Fruit fly (Drosophila melanogaster) whole organism, adult: ENCODE measurements around the gene flr.
A peak's percentile ranks its signal among the peaks of the same experiment; 100 is the strongest.

Experiments used
- CG11617 ChIP-seq: fragments of 200-800 bp; sonication (Bioruptor generic); optimal IDR thresholded peaks from 2 replicates; lab custom pipeline; 2017; ENCODE audit warnings: mild to moderate bottlenecking, missing biosample characterization, missing genetic modification reagents, missing genetic modification characterization
- CG12768 ChIP-seq: fragments of 200-800 bp; sonication (Bioruptor generic); optimal IDR thresholded peaks from 2 replicates; lab custom pipeline; 2017; ENCODE audit warnings: missing biosample characterization, missing genetic modification characterization, mild to moderate bottlenecking, moderate library complexity, missing genetic modification reagents
- CG14711 ChIP-seq: fragments of 200-800 bp; sonication (Bioruptor generic); optimal IDR thresholded peaks from 2 replicates; lab custom pipeline; 2018; ENCODE audit warnings: missing biosample characterization, mild to moderate bottlenecking, missing genetic modification characterization, moderate library complexity
- CG1620 ChIP-seq: fragments of 200-800 bp; sonication (Bioruptor generic); optimal IDR thresholded peaks from 2 replicates; lab custom pipeline; 2016; ENCODE audit warnings: missing biosample characterization, missing genetic modification characterization
- CG33017 ChIP-seq: fragments of 200-800 bp; sonication (Bioruptor generic); optimal IDR thresholded peaks from 2 replicates; lab custom pipeline; 2018; ENCODE audit warnings: missing biosample characterization, mild to moderate bottlenecking, missing genetic modification characterization, moderate library complexity
- CG5204 ChIP-seq: fragments of 200-800 bp; sonication (Bioruptor generic); optimal IDR thresholded peaks from 2 replicates; lab custom pipeline; 2016; ENCODE audit warnings: missing biosample characterization, missing genetic modification characterization
- CG7045 ChIP-seq: fragments of 200-800 bp; sonication (Bioruptor generic); optimal IDR thresholded peaks from 2 replicates; lab custom pipeline; 2017; ENCODE audit warnings: missing biosample characterization, mild to moderate bottlenecking, missing genetic modification characterization
- CG7101 ChIP-seq: fragments of 200-800 bp; sonication (Bioruptor generic); optimal IDR thresholded peaks from 2 replicates; lab custom pipeline; 2018; ENCODE audit warnings: missing biosample characterization, mild to moderate bottlenecking, missing genetic modification characterization, moderate library complexity
- Clk ChIP-seq: fragments of 200-800 bp; sonication (Bioruptor generic); optimal IDR thresholded peaks from 2 replicates; lab custom pipeline; 2017; ENCODE audit warnings: missing biosample characterization, missing genetic modification characterization
- Crg-1 ChIP-seq: fragments of 200-800 bp; sonication (Bioruptor generic); optimal IDR thresholded peaks from 2 replicates; lab custom pipeline; 2016; ENCODE audit warnings: missing biosample characterization, missing genetic modification characterization
- Hr96 ChIP-seq: fragments of 200-800 bp; sonication (Bioruptor generic); optimal IDR thresholded peaks from 2 replicates; lab custom pipeline; 2016; ENCODE audit warnings: missing biosample characterization, missing genetic modification characterization
- Mnt ChIP-seq: fragments of 200-800 bp; sonication (Bioruptor generic); optimal IDR thresholded peaks from 2 replicates; lab custom pipeline; 2016; ENCODE audit warnings: missing biosample characterization, mild to moderate bottlenecking, missing genetic modification characterization
- bab1 ChIP-seq: fragments of 200-800 bp; sonication (Bioruptor generic); optimal IDR thresholded peaks from 3 replicates; lab custom pipeline; 2019; ENCODE audit warnings: missing biosample characterization, mild to moderate bottlenecking, missing genetic modification characterization, moderate library complexity
- cic ChIP-seq: fragments of 200-800 bp; sonication (Bioruptor generic); optimal IDR thresholded peaks from 2 replicates; lab custom pipeline; 2017; ENCODE audit warnings: missing biosample characterization, mild to moderate bottlenecking, missing genetic modification characterization, moderate library complexity
- cnc ChIP-seq, 2 experiments: fragments of >200 bp; optimal IDR thresholded peaks; 2 replicates each; lab custom pipeline; 2017
- kay ChIP-seq: fragments of 200-800 bp; sonication (Bioruptor generic); peaks from one replicate; lab custom pipeline; 2016; ENCODE audit warnings: missing biosample characterization, missing genetic modification characterization, borderline replicate concordance
- ovo ChIP-seq: fragments of 200-800 bp; sonication (Bioruptor generic); optimal IDR thresholded peaks from 2 replicates; lab custom pipeline; 2016; ENCODE audit warnings: missing biosample characterization, missing genetic modification characterization
- pad ChIP-seq: fragments of 200-800 bp; sonication (Bioruptor generic); optimal IDR thresholded peaks from 3 replicates; lab custom pipeline; 2017; ENCODE audit warnings: missing biosample characterization, missing genetic modification characterization, mild to moderate bottlenecking, moderate library complexity, missing genetic modification reagents
- tj ChIP-seq: fragments of 200-800 bp; sonication (Bioruptor generic); optimal IDR thresholded peaks from 3 replicates; lab custom pipeline; 2017; ENCODE audit warnings: missing biosample characterization, mild to moderate bottlenecking, missing genetic modification characterization, moderate library complexity
- toe ChIP-seq: fragments of 200-800 bp; sonication (Bioruptor generic); optimal IDR thresholded peaks from 2 replicates; lab custom pipeline; 2016; ENCODE audit warnings: missing biosample characterization, missing genetic modification characterization

Gene flr

DNA sequence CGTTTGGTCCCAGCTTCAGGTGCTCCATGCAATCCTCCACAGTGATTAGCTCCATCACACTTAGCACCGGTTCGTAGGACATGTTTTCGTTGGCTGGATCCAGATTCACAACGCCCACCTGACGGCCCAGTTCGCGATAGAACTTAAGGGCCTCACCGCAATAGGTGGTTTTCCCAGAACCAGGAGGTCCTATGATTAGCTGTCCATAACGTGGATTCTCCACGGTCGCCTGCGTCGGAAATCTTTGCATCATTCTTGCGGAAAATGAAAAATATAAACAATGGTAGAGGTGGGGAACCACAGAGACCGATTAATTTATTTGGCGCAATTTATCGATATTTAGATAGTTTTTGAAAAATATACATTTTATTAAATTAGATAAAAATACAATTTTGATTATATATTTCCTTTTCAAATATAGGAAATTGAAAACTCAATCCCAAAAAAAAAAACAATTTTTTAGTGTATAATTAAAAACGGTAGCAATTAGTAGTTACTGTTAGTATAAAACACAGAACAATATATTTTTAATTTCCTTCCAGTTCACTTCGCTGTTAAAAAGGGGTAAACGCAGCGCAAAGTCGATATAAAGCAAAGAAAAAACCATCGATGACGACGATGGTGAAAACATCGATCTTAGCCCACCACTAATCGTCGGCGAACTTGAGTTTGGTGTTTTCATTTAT is at the start of gene flr, which contains the start of gene CG10222:
Gene flr, plus strand, starts transcription at position 644 of the 686 bp plus-strand sequence.
Gene CG10222, minus strand, starts transcription at position 254 of the 686 bp plus-strand sequence.
- no peak for TF ChIP-seq Clk
- TF ChIP-seq tj (GFP tag; lab: Kevin White, UChicago): no peak
- peak; percentile 37 for TF ChIP-seq pad (GFP tag; lab: Kevin White, UChicago)
- peak; percentile 71 for TF ChIP-seq kay (GFP tag; lab: Kevin White, UChicago)
- no peak for TF ChIP-seq CG33017 (tag; lab: Kevin White, UChicago)
- TF ChIP-seq toe: peak; percentile 43
- no peak for TF ChIP-seq cnc (optimal IDR thresholded peaks at IDR 0.05; lab: Kevin White, UChicago)
- TF ChIP-seq CG7101 (tag; lab: Kevin White, UChicago): peak; percentile 7
- no peak for TF ChIP-seq ovo (GFP tag; lab: Kevin White, UChicago)
- peak; percentile 26 for TF ChIP-seq CG7045 (GFP tag; lab: Kevin White, UChicago)
- TF ChIP-seq CG1620 (GFP tag; lab: Kevin White, UChicago): no peak
- no peak for TF ChIP-seq CG12768 (GFP tag; lab: Kevin White, UChicago)
- TF ChIP-seq CG14711 (tag; lab: Kevin White, UChicago): peak; percentile 12
- TF ChIP-seq bab1 (GFP tag; lab: Kevin White, UChicago): no peak
- TF ChIP-seq CG11617 (GFP tag; lab: Kevin White, UChicago): peak; percentile 41
- TF ChIP-seq Hr96 (GFP tag; lab: Kevin White, UChicago): no peak
- TF ChIP-seq Crg-1 (GFP tag; lab: Kevin White, UChicago): peak; percentile 1
- peak; percentile 4 for TF ChIP-seq Mnt (GFP tag; lab: Kevin White, UChicago)
- TF ChIP-seq cic (GFP tag; lab: Kevin White, UChicago): no peak
- peak; percentile 38 for TF ChIP-seq CG5204 (GFP tag; lab: Kevin White, UChicago)

DNA sequence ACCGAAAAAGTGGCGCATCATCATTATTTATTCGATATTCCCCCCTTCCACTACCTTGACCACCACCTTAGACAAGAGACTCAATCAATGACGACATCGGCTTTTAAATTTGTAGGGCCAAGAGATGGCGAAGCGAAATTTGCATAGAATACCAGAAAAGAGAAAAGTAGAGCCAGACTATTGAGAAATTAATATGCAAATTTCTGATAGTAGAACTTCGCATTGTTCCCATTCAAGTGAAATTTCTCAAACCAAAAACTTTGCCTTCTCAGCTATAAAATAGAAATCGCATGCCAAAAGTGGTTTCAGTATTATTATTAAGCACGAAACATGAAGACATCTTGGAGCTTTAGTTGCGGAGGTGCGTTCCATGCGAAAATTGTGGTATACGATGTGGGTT is 35.0 kb upstream of the flr start, which contains the start of gene CG14111:
Gene CG14111, plus strand, starts transcription at position 301 of the 400 bp plus-strand sequence.
- no peak for TF ChIP-seq ovo (GFP tag; lab: Kevin White, UChicago)
- TF ChIP-seq cnc (optimal IDR thresholded peaks at IDR 0.05; lab: Kevin White, UChicago): no peak
- no peak for TF ChIP-seq Crg-1 (GFP tag; lab: Kevin White, UChicago)
- no peak for TF ChIP-seq cic (GFP tag; lab: Kevin White, UChicago)
- no peak for TF ChIP-seq CG33017 (tag; lab: Kevin White, UChicago)
- TF ChIP-seq pad (GFP tag; lab: Kevin White, UChicago): no peak
- TF ChIP-seq kay (GFP tag; lab: Kevin White, UChicago): no peak
- no peak for TF ChIP-seq toe
- no peak for TF ChIP-seq Mnt (GFP tag; lab: Kevin White, UChicago)
- no peak for TF ChIP-seq bab1 (GFP tag; lab: Kevin White, UChicago)
- no peak for TF ChIP-seq CG11617 (GFP tag; lab: Kevin White, UChicago)
- TF ChIP-seq CG7045 (GFP tag; lab: Kevin White, UChicago): no peak
- TF ChIP-seq tj (GFP tag; lab: Kevin White, UChicago): no peak
- no peak for TF ChIP-seq CG7101 (tag; lab: Kevin White, UChicago)
- TF ChIP-seq CG12768 (GFP tag; lab: Kevin White, UChicago): no peak
- no peak for TF ChIP-seq Hr96 (GFP tag; lab: Kevin White, UChicago)
- no peak for TF ChIP-seq CG14711 (tag; lab: Kevin White, UChicago)
- TF ChIP-seq CG5204 (GFP tag; lab: Kevin White, UChicago): no peak
- TF ChIP-seq Clk: no peak

DNA sequence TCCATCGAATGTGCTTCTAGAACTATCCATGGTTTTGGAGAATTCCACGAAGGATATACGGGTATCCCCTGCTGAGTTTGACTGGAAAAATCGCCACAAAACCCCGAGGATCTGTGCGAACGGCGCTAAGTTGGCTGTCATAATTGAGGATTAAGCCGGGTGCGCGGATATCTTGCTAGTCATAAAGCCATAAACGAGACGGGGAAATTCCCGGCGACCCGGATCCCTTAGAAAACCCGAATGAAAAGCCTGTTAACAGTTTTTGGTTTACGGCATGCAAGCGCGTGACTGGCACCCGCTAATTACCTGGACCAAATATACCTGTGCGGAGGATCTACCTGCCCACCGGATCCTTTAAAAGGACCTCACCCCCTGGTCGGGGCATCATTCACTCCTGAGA is 34.4 kb upstream of the flr start, which contains the start of gene SNCF:
Gene SNCF, plus strand, starts transcription at position 382 of the 400 bp plus-strand sequence.
- TF ChIP-seq CG12768 (GFP tag; lab: Kevin White, UChicago) (no peak), Hr96 (GFP tag; lab: Kevin White, UChicago) (no peak), Crg-1 (GFP tag; lab: Kevin White, UChicago) (no peak), tj (GFP tag; lab: Kevin White, UChicago) (no peak)

DNA sequence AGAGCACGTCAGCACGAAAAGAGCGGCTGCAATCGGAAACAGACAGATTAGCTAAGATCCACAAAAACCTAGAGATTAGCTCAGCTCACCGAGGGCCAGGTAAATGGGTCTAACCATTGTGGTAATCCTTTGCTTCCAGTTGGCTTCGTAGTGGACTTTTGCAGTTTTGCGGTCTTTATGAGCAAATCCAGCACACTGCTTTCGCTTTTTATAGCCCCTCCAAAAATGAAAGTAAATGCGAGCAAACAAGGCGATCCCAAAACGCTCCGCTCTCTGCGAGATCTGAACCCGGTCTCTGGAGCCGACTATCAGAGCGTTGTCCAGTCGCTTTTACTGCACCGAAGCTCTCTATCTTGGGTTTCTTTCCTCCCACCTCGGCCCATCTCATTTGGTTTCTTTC is 31.5 kb upstream of the flr start, which contains the start of gene CG14107:
Gene CG14107, minus strand, starts transcription at position 187 of the 400 bp plus-strand sequence.
- TF ChIP-seq CG12768 (GFP tag; lab: Kevin White, UChicago) (no peak), CG11617 (GFP tag; lab: Kevin White, UChicago) (no peak), bab1 (GFP tag; lab: Kevin White, UChicago) (no peak), Clk (no peak), CG7045 (GFP tag; lab: Kevin White, UChicago) (no peak), toe (no peak), Hr96 (GFP tag; lab: Kevin White, UChicago) (no peak), cic (GFP tag; lab: Kevin White, UChicago) (no peak), CG7101 (tag; lab: Kevin White, UChicago) (no peak), tj (GFP tag; lab: Kevin White, UChicago) (no peak), CG1620 (GFP tag; lab: Kevin White, UChicago) (no peak), Crg-1 (GFP tag; lab: Kevin White, UChicago) (no peak), CG14711 (tag; lab: Kevin White, UChicago) (no peak), CG5204 (GFP tag; lab: Kevin White, UChicago) (no peak)

DNA sequence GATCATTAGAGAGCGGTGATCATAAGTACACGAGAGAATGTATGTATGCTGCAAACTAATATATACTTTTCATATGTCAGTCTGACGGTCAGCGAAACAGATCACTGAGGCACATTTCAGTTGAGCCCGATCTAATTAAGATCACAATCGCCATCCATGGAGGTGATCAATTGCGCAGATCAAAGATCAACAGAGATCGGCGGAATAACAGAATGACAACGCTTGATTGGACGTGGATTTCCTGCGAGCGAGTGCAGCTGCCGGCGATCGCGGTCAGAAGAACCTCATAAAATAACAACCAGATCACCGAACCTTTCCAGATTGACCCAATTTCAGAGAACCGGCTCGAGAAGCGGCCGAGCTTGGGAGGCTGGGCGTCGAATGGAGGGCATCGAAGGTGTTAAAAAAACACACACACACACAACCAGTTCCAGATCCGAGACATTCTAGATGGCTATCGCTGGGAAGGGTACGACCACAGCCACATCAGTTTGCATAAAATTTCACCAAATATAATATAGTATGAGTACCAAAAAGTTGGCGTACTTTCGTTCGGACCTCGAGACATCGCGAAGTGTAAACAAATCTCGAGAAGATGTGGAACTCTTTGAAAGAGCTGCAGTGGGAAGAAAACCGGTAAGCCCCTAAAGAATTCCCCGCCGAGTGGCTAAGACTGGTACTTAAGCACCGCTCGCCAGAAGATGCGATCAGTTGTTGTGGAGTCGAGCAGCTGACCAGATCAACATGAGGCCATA is 30.4 kb upstream of the flr start, which contains the start of gene ImpL1:
Gene ImpL1, plus strand, starts transcription at position 705 of the 755 bp plus-strand sequence.
- no peak for TF ChIP-seq toe
- TF ChIP-seq Hr96 (GFP tag; lab: Kevin White, UChicago): no peak
- no peak for TF ChIP-seq tj (GFP tag; lab: Kevin White, UChicago)
- TF ChIP-seq cnc (optimal IDR thresholded peaks at IDR 0.05; lab: Kevin White, UChicago): no peak
- no peak for TF ChIP-seq kay (GFP tag; lab: Kevin White, UChicago)
- no peak for TF ChIP-seq CG5204 (GFP tag; lab: Kevin White, UChicago)
- no peak for TF ChIP-seq CG33017 (tag; lab: Kevin White, UChicago)
- TF ChIP-seq cic (GFP tag; lab: Kevin White, UChicago): no peak
- TF ChIP-seq Mnt (GFP tag; lab: Kevin White, UChicago): no peak
- no peak for TF ChIP-seq pad (GFP tag; lab: Kevin White, UChicago)
- TF ChIP-seq ovo (GFP tag; lab: Kevin White, UChicago): no peak
- TF ChIP-seq CG12768 (GFP tag; lab: Kevin White, UChicago): no peak
- TF ChIP-seq CG1620 (GFP tag; lab: Kevin White, UChicago): no peak
